Fruit fly (Drosophila melanogaster) whole organism, prepupa: ENCODE measurements around the gene Fancl.
A peak's percentile ranks its signal among the peaks of the same experiment; 100 is the strongest.

Source experiments
- CG11762 ChIP-seq: fragments of 200-800 bp; sonication (Bioruptor generic); optimal IDR thresholded peaks from 3 replicates; lab custom pipeline; 2016; ENCODE audit warnings: missing biosample characterization, missing genetic modification characterization; ENCODE audit not compliant: insufficient read depth
- CG11902 ChIP-seq: fragments of 200-800 bp; sonication (Bioruptor generic); optimal IDR thresholded peaks from 3 replicates; lab custom pipeline; 2016; ENCODE audit warnings: missing biosample characterization, missing genetic modification characterization
- CG1621 ChIP-seq: fragments of 200-800 bp; sonication (Bioruptor generic); optimal IDR thresholded peaks from 3 replicates; lab custom pipeline; 2018; ENCODE audit warnings: missing biosample characterization, mild to moderate bottlenecking, missing genetic modification characterization
- CG16779 ChIP-seq: fragments of 200-800 bp; sonication (Bioruptor generic); optimal IDR thresholded peaks from 3 replicates; lab custom pipeline; 2017; ENCODE audit warnings: missing biosample characterization, mild to moderate bottlenecking, missing genetic modification characterization
- CG31627 ChIP-seq: fragments of 200-800 bp; sonication (Bioruptor generic); optimal IDR thresholded peaks from 3 replicates; lab custom pipeline; 2016; ENCODE audit warnings: missing biosample characterization, missing genetic modification characterization
- CG32006 ChIP-seq: fragments of 200-800 bp; sonication (Bioruptor generic); optimal IDR thresholded peaks from 3 replicates; lab custom pipeline; 2017; ENCODE audit warnings: missing biosample characterization, mild to moderate bottlenecking, missing genetic modification characterization
- CG6792 ChIP-seq: fragments of 200-800 bp; sonication (Bioruptor generic); optimal IDR thresholded peaks from 3 replicates; lab custom pipeline; 2016; ENCODE audit warnings: missing biosample characterization, missing genetic modification characterization
- CG6808 ChIP-seq: fragments of 200-800 bp; sonication (Bioruptor generic); optimal IDR thresholded peaks from 3 replicates; lab custom pipeline; 2017; ENCODE audit warnings: missing biosample characterization, missing genetic modification characterization, mild to moderate bottlenecking, moderate library complexity, missing genetic modification reagents
- CG9139 ChIP-seq: fragments of 200-800 bp; sonication (Bioruptor generic); optimal IDR thresholded peaks from 3 replicates; lab custom pipeline; 2017; ENCODE audit warnings: missing biosample characterization, mild to moderate bottlenecking, missing genetic modification characterization
- Eip78C ChIP-seq: fragments of 200-800 bp; sonication (Bioruptor generic); peaks from one replicate; lab custom pipeline; 2016; ENCODE audit warnings: missing biosample characterization, missing genetic modification characterization
- Eip93F ChIP-seq: fragments of 200-800 bp; sonication (Bioruptor generic); optimal IDR thresholded peaks from 2 replicates; lab custom pipeline; 2016; ENCODE audit warnings: missing biosample characterization, mild to moderate bottlenecking, missing genetic modification characterization
- Ets21C ChIP-seq: fragments of 200-800 bp; sonication (Bioruptor generic); optimal IDR thresholded peaks from 3 replicates; lab custom pipeline; 2016; ENCODE audit warnings: missing biosample characterization, missing genetic modification characterization
- Ets96B ChIP-seq: fragments of 200-800 bp; optimal IDR thresholded peaks from 2 replicates; lab custom pipeline; 2019; ENCODE audit warnings: missing biosample characterization, mild to moderate bottlenecking, missing genetic modification characterization, moderate library complexity
- Gug ChIP-seq: fragments of 200-800 bp; sonication (Bioruptor generic); IDR thresholded peaks from 2 replicates; pipeline ENCODE4 v1.3.6; 2022; ENCODE audit warnings: missing biosample characterization, missing genetic modification characterization
- Hr39 ChIP-seq: fragments of 200-800 bp; sonication (Bioruptor generic); optimal IDR thresholded peaks from 2 replicates; lab custom pipeline; 2016; ENCODE audit warnings: missing biosample characterization, missing genetic modification characterization
- Hr4 ChIP-seq: fragments of 200-800 bp; sonication (Bioruptor generic); optimal IDR thresholded peaks from 3 replicates; lab custom pipeline; 2016; ENCODE audit warnings: missing biosample characterization, missing genetic modification characterization
- Met ChIP-seq: fragments of 200-800 bp; sonication (Bioruptor generic); optimal IDR thresholded peaks from 3 replicates; lab custom pipeline; 2016; ENCODE audit warnings: missing biosample characterization, missing genetic modification characterization
- Sox102F ChIP-seq: fragments of 200-800 bp; sonication (Bioruptor generic); optimal IDR thresholded peaks from 2 replicates; lab custom pipeline; 2016; ENCODE audit warnings: missing biosample characterization, mild to moderate bottlenecking, missing genetic modification characterization
- acj6 ChIP-seq: fragments of 200-800 bp; sonication (Bioruptor generic); optimal IDR thresholded peaks from 3 replicates; lab custom pipeline; 2016; ENCODE audit warnings: missing biosample characterization, missing genetic modification characterization
- cyc ChIP-seq: fragments of 200-800 bp; sonication (Bioruptor generic); optimal IDR thresholded peaks from 3 replicates; lab custom pipeline; 2016; ENCODE audit warnings: missing biosample characterization, missing genetic modification characterization
- eg ChIP-seq: fragments of 200-800 bp; sonication (Bioruptor generic); IDR thresholded peaks from 3 replicates; pipeline ENCODE4 v1.3.6; 2022; ENCODE audit warnings: missing biosample characterization, missing genetic modification characterization
- fd85E ChIP-seq: fragments of 200-800 bp; sonication (Bioruptor generic); optimal IDR thresholded peaks from 3 replicates; lab custom pipeline; 2016; ENCODE audit warnings: missing biosample characterization, missing genetic modification characterization
- fkh ChIP-seq: fragments of 200-800 bp; sonication (Bioruptor generic); optimal IDR thresholded peaks from 3 replicates; lab custom pipeline; 2017; ENCODE audit warnings: missing biosample characterization, mild to moderate bottlenecking, missing genetic modification characterization, moderate library complexity
- net ChIP-seq: fragments of 200-800 bp; sonication (Bioruptor generic); optimal IDR thresholded peaks from 3 replicates; lab custom pipeline; 2016; ENCODE audit warnings: missing biosample characterization, missing genetic modification characterization
- spab ChIP-seq: fragments of 200-800 bp; sonication (Bioruptor generic); optimal IDR thresholded peaks from 2 replicates; lab custom pipeline; 2017; ENCODE audit warnings: missing biosample characterization, mild to moderate bottlenecking, missing genetic modification characterization, missing genetic modification reagents
- svp ChIP-seq: fragments of 200-800 bp; sonication (Bioruptor generic); peaks from one replicate; lab custom pipeline; 2016; ENCODE audit warnings: missing biosample characterization, missing genetic modification characterization
- vri ChIP-seq: fragments of 200-800 bp; sonication (Bioruptor generic); optimal IDR thresholded peaks from 3 replicates; lab custom pipeline; 2016; ENCODE audit warnings: missing biosample characterization, mild to moderate bottlenecking, missing genetic modification characterization

Fancl gene

dm6 chr3R:10063707-10064106, 11.0 kb upstream of the Fancl start, which contains the start of gene CG33631:
CG33631 (plus strand) TSS chr3R:10064007.
- TF ChIP-seq acj6 (GFP tag; lab: Kevin White, UChicago) (no peak), Met (GFP tag; lab: Kevin White, UChicago) (no peak), eg (no peak), CG1621 (tag; lab: Kevin White, UChicago) (no peak), Eip93F (GFP tag; lab: Kevin White, UChicago) (no peak), spab (GFP tag; lab: Kevin White, UChicago) (no peak), fd85E (GFP tag; lab: Kevin White, UChicago) (no peak), cyc (GFP tag; lab: Kevin White, UChicago) (no peak), Gug (no peak), CG9139 (GFP tag; lab: Kevin White, UChicago) (no peak), CG31627 (GFP tag; lab: Kevin White, UChicago) (no peak)

- TF ChIP-seq Hr39 (GFP tag; lab: Kevin White, UChicago), result no peak
- no peak for TF ChIP-seq CG16779 (tag; lab: Kevin White, UChicago)
- no peak for TF ChIP-seq eg
- TF ChIP-seq Eip78C, result no peak
- TF ChIP-seq Ets96B (tag; lab: Kevin White, UChicago), result no peak
- no peak for TF ChIP-seq fd85E (GFP tag; lab: Kevin White, UChicago)
- TF ChIP-seq Sox102F (GFP tag; lab: Kevin White, UChicago), result no peak
- TF ChIP-seq net (GFP tag; lab: Kevin White, UChicago), result no peak
- TF ChIP-seq Gug, result no peak
These were observed 9.7 kb upstream of the Fancl start, which contains the start of gene CG33630 for dm6 chr3R:10062324-10062723. CG33630 (plus strand) TSS chr3R:10062624.

dm6 chr3R:10059952-10060351, 7.3 kb upstream of the Fancl start, which contains the start of gene Npc2c:
Npc2c (plus strand) TSS chr3R:10060252.
- TF ChIP-seq CG32006 (GFP tag; lab: Kevin White, UChicago) (no peak), CG11762 (GFP tag; lab: Kevin White, UChicago) (no peak), svp (no peak)

dm6 chr3R:10059358-10059757, 6.7 kb upstream of the Fancl start:
- no peak for TF ChIP-seq Ets21C (GFP tag; lab: Kevin White, UChicago)
- peak; percentile 27 for TF ChIP-seq vri (GFP tag; lab: Kevin White, UChicago)
- TF ChIP-seq CG11902 (GFP tag; lab: Kevin White, UChicago), result no peak

- no peak for TF ChIP-seq CG16779 (tag; lab: Kevin White, UChicago)
- no peak for TF ChIP-seq CG1621 (tag; lab: Kevin White, UChicago)
- no peak for TF ChIP-seq fkh
- no peak for TF ChIP-seq Hr4 (GFP tag; lab: Kevin White, UChicago)
These were observed 4.0 kb upstream of the Fancl start for dm6 chr3R:10056647-10057046.

- TF ChIP-seq Met (GFP tag; lab: Kevin White, UChicago) (no peak), Eip78C (no peak), CG6792 (GFP tag; lab: Kevin White, UChicago) (no peak), CG32006 (GFP tag; lab: Kevin White, UChicago) (no peak), Ets21C (GFP tag; lab: Kevin White, UChicago) (no peak)
- TF ChIP-seq, all 60 proteins: peak for 0
These were observed 3.3 kb upstream of the Fancl start, which contains the start of gene Npc2d for dm6 chr3R:10055951-10056350. Npc2d (minus strand) TSS chr3R:10056083.

- TF ChIP-seq CG6808 (GFP tag; lab: Kevin White, UChicago) (no peak), vri (GFP tag; lab: Kevin White, UChicago) (peak; percentile 53)
These were observed 2.3 kb upstream of the Fancl start for dm6 chr3R:10055004-10055403.
